Fruit fly (Drosophila melanogaster): ENCODE measurements around the gene Nop56.

Gene Nop56

DNA sequence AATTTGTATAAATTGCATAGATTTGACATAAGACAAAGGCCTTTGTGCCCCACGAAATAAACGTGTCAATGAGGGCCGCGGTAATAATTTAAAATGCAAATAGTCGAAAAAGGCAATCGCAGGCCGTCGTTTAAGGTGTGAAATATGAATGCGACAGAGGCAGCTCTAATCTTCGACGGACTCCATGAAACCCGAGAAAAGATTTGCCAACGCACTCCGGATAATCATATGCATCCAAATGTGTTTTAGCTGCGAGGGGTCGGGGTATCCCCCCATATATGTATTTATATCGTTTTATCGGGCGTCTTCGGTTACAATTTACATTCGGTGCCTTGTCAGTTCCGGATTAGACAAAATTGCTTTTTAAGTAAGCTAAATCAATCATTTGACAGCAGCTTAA is 17.4 kb upstream of the Nop56 start:
- TF ChIP-seq fd96Ca (GFP tag; IDR thresholded peaks at IDR 0.05) (no peak), CG34367 (tag; optimal IDR thresholded peaks at IDR 0.05) (no peak), CG8301 (tag; optimal IDR thresholded peaks at IDR 0.05) (no peak), CG4496 (GFP tag; IDR thresholded peaks at IDR 0.05) (no peak), CG17806 (tag; optimal IDR thresholded peaks at IDR 0.05) (no peak), CG10348 (GFP tag; IDR thresholded peaks at IDR 0.05) (no peak), rn (GFP tag; IDR thresholded peaks at IDR 0.05) (no peak), CG13204 (GFP tag; optimal IDR thresholded peaks at IDR 0.05) (no peak), gl (tag; optimal IDR thresholded peaks at IDR 0.05) (no peak), D1 (tag; optimal IDR thresholded peaks at IDR 0.05) (no peak)

dm6 chr3R:22436050-22436449 is 15.2 kb upstream of the Nop56 start, which contains the start of gene CG13847:
Gene CG13847 (minus strand): TSS chr3R:22436150.
- TF ChIP-seq CG4496 (GFP tag; IDR thresholded peaks at IDR 0.05) (no peak), Pif1B (GFP tag; optimal IDR thresholded peaks at IDR 0.05) (no peak), D1 (tag; optimal IDR thresholded peaks at IDR 0.05) (no peak), Pif1A (GFP tag; optimal IDR thresholded peaks at IDR 0.05) (no peak), Snoo (tag; optimal IDR thresholded peaks at IDR 0.05) (no peak), CG9948 (tag; optimal IDR thresholded peaks at IDR 0.05) (no peak), rn (GFP tag; IDR thresholded peaks at IDR 0.05) (no peak), CG10348 (GFP tag; IDR thresholded peaks at IDR 0.05) (no peak), gl (tag; optimal IDR thresholded peaks at IDR 0.05) (no peak), CG13204 (GFP tag; optimal IDR thresholded peaks at IDR 0.05) (no peak)

DNA sequence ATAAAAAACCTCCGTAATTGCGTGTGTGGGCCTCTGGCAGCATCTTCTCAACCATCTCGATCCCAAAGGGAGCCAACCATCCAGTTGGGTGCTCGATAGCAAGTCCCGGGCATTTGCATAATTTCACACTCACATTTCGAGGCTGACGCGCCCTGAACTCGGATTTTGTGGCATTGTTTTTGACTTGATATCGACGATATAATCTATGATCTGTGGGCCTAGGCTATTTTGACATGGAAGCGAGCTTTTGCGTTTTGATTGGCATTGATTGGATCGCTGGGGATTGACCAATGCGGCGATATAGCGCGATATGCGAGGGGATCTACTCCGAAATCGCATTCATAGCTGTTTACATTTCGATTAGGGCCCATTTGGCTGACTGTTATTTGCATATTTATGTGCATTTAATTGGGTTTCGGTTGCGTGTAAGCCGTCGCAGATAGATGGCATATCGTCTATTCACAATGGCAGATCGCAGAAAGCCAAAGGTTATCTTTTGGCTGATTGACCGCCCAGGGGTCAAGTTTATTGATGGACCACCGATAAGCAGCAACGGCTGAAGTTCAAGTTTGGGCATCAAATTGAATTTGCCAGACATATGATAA is 11.4 kb upstream of the Nop56 start:
- TF ChIP-seq CG32121 (GFP tag; IDR thresholded peaks at IDR 0.05): no peak
- TF ChIP-seq Pif1B (GFP tag; optimal IDR thresholded peaks at IDR 0.05): no peak
- no peak for TF ChIP-seq CG8301 (tag; optimal IDR thresholded peaks at IDR 0.05)
- no peak for TF ChIP-seq Ets98B (GFP tag; IDR thresholded peaks at IDR 0.05)
- no peak for TF ChIP-seq CG34367 (tag; optimal IDR thresholded peaks at IDR 0.05)
- TF ChIP-seq rn (GFP tag; IDR thresholded peaks at IDR 0.05): no peak
- no peak for TF ChIP-seq CG17806 (tag; optimal IDR thresholded peaks at IDR 0.05)
- no peak for TF ChIP-seq fd96Ca (GFP tag; IDR thresholded peaks at IDR 0.05)
- TF ChIP-seq Snoo (tag; optimal IDR thresholded peaks at IDR 0.05): no peak
- TF ChIP-seq D1 (tag; optimal IDR thresholded peaks at IDR 0.05): no peak
- no peak for TF ChIP-seq CG4496 (GFP tag; IDR thresholded peaks at IDR 0.05)
- TF ChIP-seq EcR (GFP tag; optimal IDR thresholded peaks at IDR 0.05): no peak
- TF ChIP-seq CG12605 (GFP tag; IDR thresholded peaks at IDR 0.05): no peak
- TF ChIP-seq CG14655 (GFP tag; optimal IDR thresholded peaks at IDR 0.05): no peak
- TF ChIP-seq Pif1A (GFP tag; optimal IDR thresholded peaks at IDR 0.05): no peak
- no peak for TF ChIP-seq CG13204 (GFP tag; optimal IDR thresholded peaks at IDR 0.05)
- no peak for TF ChIP-seq CG10348 (GFP tag; IDR thresholded peaks at IDR 0.05)
- no peak for TF ChIP-seq CG8159 (tag; optimal IDR thresholded peaks at IDR 0.05)
- no peak for TF ChIP-seq CG15710 (tag; optimal IDR thresholded peaks at IDR 0.05)
- TF ChIP-seq CG9948 (tag; optimal IDR thresholded peaks at IDR 0.05): no peak

- TF ChIP-seq gl (tag; optimal IDR thresholded peaks at IDR 0.05) (no peak), rn (GFP tag; IDR thresholded peaks at IDR 0.05) (no peak), Pif1A (GFP tag; optimal IDR thresholded peaks at IDR 0.05) (no peak)
These were observed 3.8 kb upstream of the Nop56 start, which contains the start of gene pinta for dm6 chr3R:22424602-22425190. Gene pinta (minus strand): TSS chr3R:22424929.

DNA sequence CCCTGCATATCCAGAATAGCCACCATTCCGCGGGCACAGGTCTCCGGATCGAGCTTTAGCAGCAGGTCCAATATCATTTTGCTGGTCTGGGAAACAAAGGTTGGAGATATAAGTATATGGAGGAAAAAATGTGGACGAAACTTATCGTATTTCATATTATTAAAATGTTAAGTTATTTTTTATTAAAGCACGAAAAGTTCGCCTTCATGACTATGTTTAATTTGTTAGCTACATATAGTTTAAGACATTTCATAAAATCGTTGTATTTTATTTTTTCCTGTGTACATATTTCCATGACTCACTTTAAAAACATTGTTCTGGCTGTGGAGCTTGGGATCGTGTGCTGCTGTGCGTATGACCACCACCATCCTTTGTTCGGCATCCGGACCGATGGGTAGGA is 3.1 kb upstream of the Nop56 start:
- peak; percentile 30 for TF ChIP-seq Snoo (tag; optimal IDR thresholded peaks at IDR 0.05)
- peak; percentile 50 for TF ChIP-seq CG9948 (tag; optimal IDR thresholded peaks at IDR 0.05)
- no peak for TF ChIP-seq CG13204 (GFP tag; optimal IDR thresholded peaks at IDR 0.05)
- TF ChIP-seq CG8159 (tag; optimal IDR thresholded peaks at IDR 0.05): peak; percentile 66
- peak; percentile 30 for TF ChIP-seq EcR (GFP tag; optimal IDR thresholded peaks at IDR 0.05)
- TF ChIP-seq Ets98B (GFP tag; IDR thresholded peaks at IDR 0.05): no peak
- TF ChIP-seq gl (tag; optimal IDR thresholded peaks at IDR 0.05): no peak
- TF ChIP-seq Pif1B (GFP tag; optimal IDR thresholded peaks at IDR 0.05): no peak
- 0 out of 3 replicates have a peak, but pooled peaks have one; percentile 37 for TF ChIP-seq CG4496 (GFP tag; IDR thresholded peaks at IDR 0.05)
- TF ChIP-seq CG14655 (GFP tag; optimal IDR thresholded peaks at IDR 0.05): no peak
- no peak for TF ChIP-seq fd96Ca (GFP tag; IDR thresholded peaks at IDR 0.05)
- TF ChIP-seq CG32121 (GFP tag; IDR thresholded peaks at IDR 0.05): no peak
- TF ChIP-seq CG34367 (tag; optimal IDR thresholded peaks at IDR 0.05): peak; percentile 45
- TF ChIP-seq CG17806 (tag; optimal IDR thresholded peaks at IDR 0.05): peak; percentile 58
- TF ChIP-seq Pif1A (GFP tag; optimal IDR thresholded peaks at IDR 0.05): no peak
- TF ChIP-seq CG10348 (GFP tag; IDR thresholded peaks at IDR 0.05): no peak
- TF ChIP-seq CG12605 (GFP tag; IDR thresholded peaks at IDR 0.05): 0 out of 2 replicates have a peak, but pooled peaks have one; percentile 34
- TF ChIP-seq CG15710 (tag; optimal IDR thresholded peaks at IDR 0.05): peak; percentile 63

DNA sequence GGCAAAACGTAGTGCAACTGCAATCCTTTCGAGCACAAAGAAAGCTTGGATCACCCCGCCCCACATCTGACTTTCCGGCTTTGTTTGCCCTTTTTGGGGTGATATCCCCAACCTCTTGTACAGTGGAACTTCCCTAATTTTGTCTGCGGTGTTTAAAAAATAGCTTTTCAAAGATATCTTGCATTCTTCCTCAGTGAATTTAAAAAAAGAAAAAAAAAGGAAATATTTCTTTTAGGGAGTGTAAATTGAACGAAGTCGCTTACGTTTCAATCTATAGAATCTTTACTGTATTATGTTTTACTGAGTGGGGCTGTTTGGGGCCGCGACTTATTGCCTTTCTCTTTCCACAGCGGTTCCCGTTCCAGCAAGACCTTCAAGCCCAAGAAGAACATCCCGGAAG is 750 bp upstream of the Nop56 start:
- TF ChIP-seq CG17806 (tag; optimal IDR thresholded peaks at IDR 0.05) (peak; percentile 43), CG32121 (GFP tag; IDR thresholded peaks at IDR 0.05) (peak; percentile 60; the same call in 1 of the 2 replicates), CG15710 (tag; optimal IDR thresholded peaks at IDR 0.05) (peak; percentile 70), CG12605 (GFP tag; IDR thresholded peaks at IDR 0.05) (peak; percentile 61), Pif1B (GFP tag; optimal IDR thresholded peaks at IDR 0.05) (peak; percentile 71), CG13204 (GFP tag; optimal IDR thresholded peaks at IDR 0.05) (no peak), Pif1A (GFP tag; optimal IDR thresholded peaks at IDR 0.05) (peak; percentile 74), CG34367 (tag; optimal IDR thresholded peaks at IDR 0.05) (peak; percentile 23), CG4496 (GFP tag; IDR thresholded peaks at IDR 0.05) (peak; percentile 86), rn (GFP tag; IDR thresholded peaks at IDR 0.05) (no peak), CG8159 (tag; optimal IDR thresholded peaks at IDR 0.05) (peak; percentile 55), CG9948 (tag; optimal IDR thresholded peaks at IDR 0.05) (peak; percentile 49), Snoo (tag; optimal IDR thresholded peaks at IDR 0.05) (peak; percentile 87), CG8301 (tag; optimal IDR thresholded peaks at IDR 0.05) (no peak), CG14655 (GFP tag; optimal IDR thresholded peaks at IDR 0.05) (no peak), EcR (GFP tag; optimal IDR thresholded peaks at IDR 0.05) (no peak), D1 (tag; optimal IDR thresholded peaks at IDR 0.05) (no peak), CG10348 (GFP tag; IDR thresholded peaks at IDR 0.05) (0 out of 2 replicates have a peak, but pooled peaks have one; percentile 32), gl (tag; optimal IDR thresholded peaks at IDR 0.05) (no peak), Ets98B (GFP tag; IDR thresholded peaks at IDR 0.05) (peak; percentile 70), fd96Ca (GFP tag; IDR thresholded peaks at IDR 0.05) (no peak)

All from whole organism, pupa.